Fruit fly (Drosophila melanogaster) whole organism, larva: ENCODE results near the gene RNaseX25.

Experiments used
- noc ChIP-seq: fragments of 200-800 bp; sonication (Bioruptor generic); optimal IDR thresholded peaks from 3 replicates; lab custom pipeline; 2019; ENCODE audit warnings: missing biosample characterization, mild to moderate bottlenecking, missing genetic modification characterization, moderate library complexity

The RNaseX25 gene

dm6 chr3L:7970442-7970841 is at the start of gene RNaseX25:
Gene RNaseX25, plus strand, starts transcription at chr3L:7970588.
- no peak for TF ChIP-seq noc (tag; lab: Kevin White, UChicago)

dm6 chr3L:7934200-7934599 is 36.2 kb upstream of the RNaseX25 start:
- no peak for TF ChIP-seq noc (tag; lab: Kevin White, UChicago)

dm6 chr3L:7934857-7935256 is 35.5 kb upstream of the RNaseX25 start:
- TF ChIP-seq noc (tag; lab: Kevin White, UChicago) = peak; percentile 56

- TF ChIP-seq noc (tag; lab: Kevin White, UChicago) = no peak
These were observed 34.9 kb upstream of the RNaseX25 start for dm6 chr3L:7935409-7935932.

- TF ChIP-seq noc (tag; lab: Kevin White, UChicago) = no peak
These were observed 34.4 kb upstream of the RNaseX25 start, which contains the start of the genes syd and Srp9 for dm6 chr3L:7935933-7936494. Gene syd, minus strand, starts transcription at chr3L:7936120. Gene Srp9, plus strand, starts transcription at chr3L:7936373.

dm6 chr3L:7938638-7939037 is 31.8 kb upstream of the RNaseX25 start:
- no peak for TF ChIP-seq noc (tag; lab: Kevin White, UChicago)

dm6 chr3L:7940558-7941238 is 29.7 kb upstream of the RNaseX25 start:
- peak; percentile 93 for TF ChIP-seq noc (tag; lab: Kevin White, UChicago)

- TF ChIP-seq noc (tag; lab: Kevin White, UChicago) = no peak
These were observed 28.9 kb upstream of the RNaseX25 start for dm6 chr3L:7941514-7941913.

dm6 chr3L:7942403-7942952 is 27.9 kb upstream of the RNaseX25 start:
- TF ChIP-seq noc (tag; lab: Kevin White, UChicago) = peak; percentile 91

- no peak for TF ChIP-seq noc (tag; lab: Kevin White, UChicago)
These were observed 27.3 kb upstream of the RNaseX25 start for dm6 chr3L:7943046-7943445.

dm6 chr3L:7943950-7944349 is 26.4 kb upstream of the RNaseX25 start:
- peak; percentile 4 for TF ChIP-seq noc (tag; lab: Kevin White, UChicago)

dm6 chr3L:7946222-7946621 is 24.2 kb upstream of the RNaseX25 start, which contains the start of gene CG43880:
Gene CG43880, minus strand, starts transcription at chr3L:7946322.
- no peak for TF ChIP-seq noc (tag; lab: Kevin White, UChicago)

- TF ChIP-seq noc (tag; lab: Kevin White, UChicago) = peak; percentile 63
These were observed 22.5 kb upstream of the RNaseX25 start, which contains the start of gene exex for dm6 chr3L:7947880-7948286. Gene exex, plus strand, starts transcription at chr3L:7948186.

- TF ChIP-seq noc (tag; lab: Kevin White, UChicago) = no peak
These were observed 20.6 kb upstream of the RNaseX25 start for dm6 chr3L:7949778-7950177.

- TF ChIP-seq noc (tag; lab: Kevin White, UChicago) = peak; percentile 98
These were observed 18.5 kb upstream of the RNaseX25 start for dm6 chr3L:7951841-7952240.

- no peak for TF ChIP-seq noc (tag; lab: Kevin White, UChicago)
These were observed 17.8 kb upstream of the RNaseX25 start for dm6 chr3L:7952560-7952959.
